Fruit fly (Drosophila melanogaster) Kc167 (cell line): ENCODE data around the gene Klp31E.

Experiments
- Myc ChIP-seq: fragments of >200 bp; optimal IDR thresholded peaks from 2 replicates; lab custom pipeline; 2017; ENCODE audit warnings: missing external identifiers
- Sin3A ChIP-seq: fragments of >200 bp; optimal IDR thresholded peaks from 2 replicates; lab custom pipeline; 2018; ENCODE audit warnings: missing external identifiers
- h ChIP-seq: fragments of >200 bp; optimal IDR thresholded peaks from 3 replicates; lab custom pipeline; 2018; ENCODE audit warnings: missing external identifiers
- insv ChIP-seq: fragments of >200 bp; optimal IDR thresholded peaks from 3 replicates; lab custom pipeline; 2018; ENCODE audit warnings: missing external identifiers
- psq ChIP-seq: fragments of >200 bp; optimal IDR thresholded peaks from 2 replicates; lab custom pipeline; 2017; ENCODE audit warnings: missing external identifiers

DNA sequence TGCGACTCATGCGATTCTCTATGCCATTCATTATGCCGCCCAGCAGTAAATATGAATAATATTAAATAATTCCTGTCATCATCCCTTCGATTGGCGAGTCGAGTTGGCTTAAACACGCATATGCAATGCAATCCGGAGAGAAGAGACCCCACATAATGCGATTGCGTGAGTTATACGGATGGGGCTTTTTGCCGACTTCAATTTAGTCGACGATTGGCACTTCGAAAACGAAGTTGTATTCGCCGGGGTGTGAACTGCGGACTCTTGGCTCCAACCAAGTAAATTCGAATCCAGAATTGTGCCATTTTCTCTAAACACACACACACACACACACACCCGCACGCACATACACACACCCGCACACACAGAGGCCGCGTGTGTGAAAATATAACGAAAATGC lies 37.5 kb upstream of the Klp31E start:
- no peak for TF ChIP-seq h (lab: Kevin White, UChicago)
- TF ChIP-seq Sin3A (lab: Kevin White, UChicago): no peak
- no peak for TF ChIP-seq Myc (lab: Kevin White, UChicago)
- no peak for TF ChIP-seq psq
- TF ChIP-seq insv (lab: Kevin White, UChicago): no peak
